Fruit fly (Drosophila melanogaster): Measurements from ENCODE around the gene CG42594.

CG42594 gene

DNA sequence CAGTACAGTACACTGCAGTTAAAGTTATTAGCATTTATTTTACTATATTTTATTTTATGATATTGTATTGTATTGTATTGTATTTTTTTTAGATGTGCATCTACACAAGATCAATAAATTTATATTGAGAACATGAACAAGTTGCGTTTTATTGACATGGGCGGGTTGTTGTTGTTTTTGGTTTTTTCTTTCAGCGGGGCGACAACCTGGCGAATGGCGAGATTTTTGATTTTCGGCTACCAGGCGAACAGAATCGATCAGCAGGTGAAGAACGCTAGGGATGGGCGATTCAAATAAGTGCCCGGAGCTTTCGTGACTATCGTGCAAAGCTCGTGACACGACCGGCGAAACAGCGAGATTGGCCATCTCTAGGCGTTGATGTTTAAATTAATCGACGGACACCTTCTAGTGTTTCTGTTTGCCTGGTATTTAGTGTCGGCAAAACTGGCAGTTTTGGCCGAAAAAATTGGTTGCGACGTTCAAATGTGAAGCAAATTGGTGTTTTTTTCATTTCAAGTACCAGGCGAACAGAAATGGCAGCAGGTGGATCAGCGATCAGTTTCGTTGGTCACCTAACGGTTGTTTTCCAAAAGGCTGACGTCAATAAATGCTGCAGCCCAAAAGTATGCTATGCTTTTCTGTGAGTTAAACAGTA is 115.3 kb downstream of the CG42594 start (continued):
- TF ChIP-seq CG14860 (GFP tag; IDR thresholded peaks at IDR 0.05; ENCODE audit: partially characterized antibody) (peak; percentile 91), CG12104 (GFP tag; optimal IDR thresholded peaks at IDR 0.05) (no peak), ttk (GFP tag; IDR thresholded peaks at IDR 0.05) (no peak), dysf (GFP tag; IDR thresholded peaks at IDR 0.05) (peak; percentile 45; the same call in 1 of the 3 replicates), CG6791 (GFP tag; IDR thresholded peaks at IDR 0.05; ENCODE audit: partially characterized antibody) (peak; percentile 96), CTCF (GFP tag; optimal IDR thresholded peaks at IDR 0.05) (peak; percentile 61), Scr (GFP tag; IDR thresholded peaks at IDR 0.05; ENCODE audit: partially characterized antibody) (peak; percentile 95), knrl (GFP tag; IDR thresholded peaks at IDR 0.05; ENCODE audit: partially characterized antibody) (peak; percentile 93), odd (GFP tag; optimal IDR thresholded peaks at IDR 0.05) (peak; percentile 3), Xbp1 (GFP tag; optimal IDR thresholded peaks at IDR 0.05) (no peak), sqz (GFP tag; optimal IDR thresholded peaks at IDR 0.05) (peak; percentile 46), hbn (GFP tag; IDR thresholded peaks at IDR 0.05; ENCODE audit: partially characterized antibody) (peak; percentile 95), inv (GFP tag; IDR thresholded peaks at IDR 0.05; ENCODE audit: partially characterized antibody) (peak; percentile 90), maf-S (GFP tag; optimal IDR thresholded peaks at IDR 0.05) (no peak), HLH4C (GFP tag; IDR thresholded peaks at IDR 0.05; ENCODE audit: partially characterized antibody) (peak; percentile 93), CG10147 (GFP tag; optimal IDR thresholded peaks at IDR 0.05) (no peak), pros (GFP tag; optimal IDR thresholded peaks at IDR 0.05) (peak; percentile 38), fd102C (GFP tag; optimal IDR thresholded peaks at IDR 0.05) (no peak), CG18764 (GFP tag; optimal IDR thresholded peaks at IDR 0.05) (no peak), CG2129 (GFP tag; IDR thresholded peaks at IDR 0.05; ENCODE audit: partially characterized antibody) (peak; percentile 73; the same call in 1 of the 2 replicates), CG8089 (GFP tag; optimal IDR thresholded peaks at IDR 0.05) (no peak), CG8944 (GFP tag; optimal IDR thresholded peaks at IDR 0.05) (no peak), pum (GFP tag; optimal IDR thresholded peaks at IDR 0.05) (no peak), da (GFP tag; optimal IDR thresholded peaks at IDR 0.05) (no peak), Oli (tag; optimal IDR thresholded peaks at IDR 0.05) (no peak), Dll (GFP tag; IDR thresholded peaks at IDR 0.05; ENCODE audit: partially characterized antibody) (peak; percentile 97), Dek (tag; optimal IDR thresholded peaks at IDR 0.05) (no peak), zen (tag; optimal IDR thresholded peaks at IDR 0.05) (no peak), zfh2 (GFP tag; optimal IDR thresholded peaks at IDR 0.05) (peak; percentile 14), Camta (GFP tag; optimal IDR thresholded peaks at IDR 0.05) (no peak), HLH3B (GFP tag; IDR thresholded peaks at IDR 0.05) (0 out of 2 replicates have a peak, but pooled peaks have one; percentile 6), Bgb (GFP tag; IDR thresholded peaks at IDR 0.05; ENCODE audit: partially characterized antibody) (peak; percentile 98), schlank (tag; optimal IDR thresholded peaks at IDR 0.05) (no peak), fd64A (GFP tag; optimal IDR thresholded peaks at IDR 0.05) (no peak), nmo (GFP tag; optimal IDR thresholded peaks at IDR 0.05) (peak; percentile 33), CG6854 (GFP tag; optimal IDR thresholded peaks at IDR 0.05) (no peak), hth (optimal IDR thresholded peaks at IDR 0.05) (no peak), mirr (GFP tag; optimal IDR thresholded peaks at IDR 0.05) (peak; percentile 28), CG7556 (GFP tag; optimal IDR thresholded peaks at IDR 0.05) (peak; percentile 1), CG14050 (GFP tag; IDR thresholded peaks at IDR 0.05) (no peak), Dbx (GFP tag; IDR thresholded peaks at IDR 0.05) (0 out of 3 replicates have a peak, but pooled peaks have one; percentile 14), CG16779 (GFP tag; IDR thresholded peaks at IDR 0.05) (no peak), lilli (GFP tag; optimal IDR thresholded peaks at IDR 0.05) (peak; percentile 24), CG2116 (GFP tag; optimal IDR thresholded peaks at IDR 0.05) (peak; percentile 24), Opbp (GFP tag; IDR thresholded peaks at IDR 0.05; ENCODE audit: partially characterized antibody) (peak; percentile 95), CG31365 (tag; optimal IDR thresholded peaks at IDR 0.05) (peak; percentile 2), CG31224 (GFP tag; IDR thresholded peaks at IDR 0.05) (peak; percentile 99), CG2712 (tag; optimal IDR thresholded peaks at IDR 0.05) (peak; percentile 15), vvl (GFP tag; IDR thresholded peaks at IDR 0.05) (peak; percentile 77)

All from whole organism, embryonic.